Worm (Caenorhabditis elegans) whole organism, L1 larva: ENCODE results near the gene efhc-1.

Experiments used
- C16A3.4 ChIP-seq: fragments of 150-350 bp; optimal IDR thresholded peaks from 2 replicates; lab custom pipeline; 2014; ENCODE audit warnings: missing biosample characterization, missing genetic modification characterization
- C34B4.2 ChIP-seq: sonication (generic microtip); optimal IDR thresholded peaks from 2 replicates; lab custom pipeline; 2017; ENCODE audit warnings: mild to moderate bottlenecking, missing genetic modification characterization, missing compliant biosample characterization
- F16B12.6 ChIP-seq: fragments of 150-350 bp; optimal IDR thresholded peaks from 2 replicates; lab custom pipeline; 2014; ENCODE audit warnings: missing biosample characterization, missing genetic modification characterization
- alr-1 ChIP-seq: fragments of 200-800 bp; sonication (Bioruptor generic); optimal IDR thresholded peaks from 2 replicates; lab custom pipeline; 2018; ENCODE audit warnings: borderline replicate concordance, mild to moderate bottlenecking, missing genetic modification characterization, missing compliant biosample characterization
- aly-2 ChIP-seq: fragments of 150-350 bp; optimal IDR thresholded peaks from 2 replicates; lab custom pipeline; 2014; ENCODE audit warnings: missing biosample characterization, missing genetic modification characterization
- ama-1 ChIP-seq: fragments of 150-350 bp; optimal IDR thresholded peaks from 2 replicates; lab custom pipeline; 2014
- blmp-1 ChIP-seq: fragments of 150-350 bp; optimal IDR thresholded peaks from 2 replicates; lab custom pipeline; 2014; ENCODE audit warnings: missing biosample characterization, missing genetic modification characterization
- ceh-63 ChIP-seq: fragments of 200-800 bp; sonication (Bioruptor generic); optimal IDR thresholded peaks from 2 replicates; lab custom pipeline; 2018; ENCODE audit warnings: mild to moderate bottlenecking, missing genetic modification characterization, missing compliant biosample characterization
- ceh-90 ChIP-seq: sonication (generic microtip); optimal IDR thresholded peaks from 2 replicates; lab custom pipeline; 2016; ENCODE audit warnings: missing genetic modification characterization, missing compliant biosample characterization
- dpl-1 ChIP-seq, 3 experiments: fragments of 150-350 bp in 2 of 3; sonication (generic microtip) in 1 of 3; optimal IDR thresholded peaks; 2 replicates each; lab custom pipeline; 2014 to 2017; ENCODE audit warnings: missing biosample characterization in 3 of 3, missing genetic modification characterization in 3 of 3, missing genetic modification reagents in 3 of 3
- dsc-1 ChIP-seq: sonication (generic microtip); optimal IDR thresholded peaks from 2 replicates; lab custom pipeline; 2016; ENCODE audit warnings: mild to moderate bottlenecking, missing genetic modification characterization, missing compliant biosample characterization
- efl-1 ChIP-seq, 4 experiments: fragments of 150-350 bp; optimal IDR thresholded peaks in 3 of 4; peaks in 1 of 4; 1 replicate in 1 of 4; 2 replicates in 3 of 4; lab custom pipeline; 2014; ENCODE audit warnings: missing biosample characterization in 2 of 4, missing genetic modification characterization in 2 of 4, missing genetic modification reagents in 2 of 4
- efl-3 ChIP-seq: fragments of 200-800 bp; sonication (Bioruptor generic); optimal IDR thresholded peaks from 2 replicates; lab custom pipeline; 2018; ENCODE audit warnings: mild to moderate bottlenecking, missing genetic modification characterization, missing compliant biosample characterization
- egl-13 ChIP-seq: sonication (generic microtip); optimal IDR thresholded peaks from 2 replicates; lab custom pipeline; 2016; ENCODE audit warnings: missing genotype, missing genetic modification reagents, missing genetic modification characterization, missing compliant biosample characterization
- egl-27 ChIP-seq, 2 experiments: fragments of 150-350 bp in 1 of 2; sonication (generic microtip); optimal IDR thresholded peaks; 3 replicates each; lab custom pipeline; 2017 to 2018; ENCODE audit warnings: missing biosample characterization in 2 of 2, missing genetic modification characterization in 2 of 2, missing genetic modification reagents in 2 of 2
- elt-2 ChIP-seq: sonication (generic microtip); optimal IDR thresholded peaks from 2 replicates; lab custom pipeline; 2016; ENCODE audit warnings: missing genetic modification characterization, mild to moderate bottlenecking, inconsistent platforms, missing compliant biosample characterization, missing genetic modification reagents
- elt-3 ChIP-seq, 6 experiments: fragments of 150-350 bp in 1 of 6; sonication (generic microtip); optimal IDR thresholded peaks; 2 replicates each; lab custom pipeline; 2017 to 2018; ENCODE audit warnings: missing biosample characterization in 6 of 6, missing genetic modification characterization in 6 of 6, inconsistent platforms in 1 of 6
- fkh-10 ChIP-seq: sonication (generic microtip); optimal IDR thresholded peaks from 2 replicates; lab custom pipeline; 2017; ENCODE audit warnings: missing biosample characterization, missing genetic modification reagents, missing genetic modification characterization
- fos-1 ChIP-seq: fragments of 150-350 bp; optimal IDR thresholded peaks from 2 replicates; lab custom pipeline; 2014; ENCODE audit warnings: missing biosample characterization, missing genetic modification characterization
- hlh-17 ChIP-seq: fragments of 200-800 bp; sonication (Bioruptor generic); optimal IDR thresholded peaks from 2 replicates; lab custom pipeline; 2018; ENCODE audit warnings: missing genetic modification characterization, mild to moderate bottlenecking, missing compliant biosample characterization, moderate library complexity, borderline replicate concordance
- hlh-4 ChIP-seq: sonication (generic microtip); optimal IDR thresholded peaks from 2 replicates; lab custom pipeline; 2016; ENCODE audit warnings: mild to moderate bottlenecking, missing genetic modification characterization, missing compliant biosample characterization
- hpl-2 ChIP-seq: fragments of 150-350 bp; optimal IDR thresholded peaks from 2 replicates; lab custom pipeline; 2014; ENCODE audit warnings: missing biosample characterization, missing genetic modification reagents, missing genetic modification characterization
- isw-1 ChIP-seq: fragments of 200-800 bp; sonication (Bioruptor generic); IDR thresholded peaks from 2 replicates; pipeline ENCODE4 v1.3.6; 2022; ENCODE audit warnings: missing genetic modification characterization, missing compliant biosample characterization
- lin-13 ChIP-seq: fragments of 150-350 bp; optimal IDR thresholded peaks from 2 replicates; lab custom pipeline; 2014; ENCODE audit warnings: missing biosample characterization, missing genetic modification reagents, missing genetic modification characterization
- lin-14 ChIP-seq: fragments of 200-800 bp; sonication (Bioruptor generic); optimal IDR thresholded peaks from 2 replicates; lab custom pipeline; 2018; ENCODE audit warnings: mild to moderate bottlenecking, missing genetic modification characterization, moderate library complexity, missing compliant biosample characterization
- lin-15B ChIP-seq: fragments of 150-350 bp; sonication (generic microtip); optimal IDR thresholded peaks from 3 replicates; lab custom pipeline; 2014; ENCODE audit warnings: missing biosample characterization, missing genetic modification characterization
- lin-39 ChIP-seq: fragments of 150-350 bp; optimal IDR thresholded peaks from 2 replicates; lab custom pipeline; 2014; ENCODE audit warnings: missing biosample characterization, missing genetic modification reagents, missing genetic modification characterization
- lsy-2 ChIP-seq, 2 experiments: fragments of 150-350 bp; optimal IDR thresholded peaks; 2 replicates each; lab custom pipeline; 2014; ENCODE audit warnings: missing biosample characterization in 2 of 2, missing genetic modification characterization in 2 of 2
- mab-9 ChIP-seq: fragments of 200-800 bp; sonication (Bioruptor generic); IDR thresholded peaks from 2 replicates; pipeline ENCODE4 v1.3.6; 2022; ENCODE audit warnings: missing genetic modification reagents, missing genetic modification characterization, missing compliant biosample characterization
- mdl-1 ChIP-seq, 2 experiments: fragments of 150-350 bp; optimal IDR thresholded peaks; 2 replicates each; lab custom pipeline; 2014 to 2017; ENCODE audit warnings: missing biosample characterization in 2 of 2, missing genetic modification characterization in 2 of 2, inconsistent platforms in 1 of 2
- mef-2 ChIP-seq: fragments of 150-350 bp; optimal IDR thresholded peaks from 2 replicates; lab custom pipeline; 2014; ENCODE audit warnings: missing biosample characterization, missing genetic modification characterization
- nhr-11 ChIP-seq: fragments of 150-350 bp; optimal IDR thresholded peaks from 2 replicates; lab custom pipeline; 2014; ENCODE audit warnings: missing biosample characterization, missing genetic modification characterization
- nhr-12 ChIP-seq: sonication (generic microtip); optimal IDR thresholded peaks from 2 replicates; lab custom pipeline; 2017; ENCODE audit warnings: missing biosample characterization, missing genetic modification characterization
- nhr-19 ChIP-seq: fragments of 200-800 bp; sonication (Bioruptor generic); conservative IDR thresholded peaks from 2 replicates; pipeline ENCODE4 v1.3.6; 2022; ENCODE audit warnings: missing genetic modification characterization, missing compliant biosample characterization
- nhr-20 ChIP-seq: sonication (generic microtip); optimal IDR thresholded peaks from 2 replicates; lab custom pipeline; 2016; ENCODE audit warnings: mild to moderate bottlenecking, missing genetic modification characterization, missing compliant biosample characterization
- nhr-237 ChIP-seq: fragments of 150-350 bp; optimal IDR thresholded peaks from 2 replicates; lab custom pipeline; 2014; ENCODE audit warnings: missing biosample characterization, missing genetic modification characterization
- nhr-71 ChIP-seq: sonication (generic microtip); optimal IDR thresholded peaks from 2 replicates; lab custom pipeline; 2016; ENCODE audit warnings: mild to moderate bottlenecking, missing genetic modification characterization, moderate library complexity, missing compliant biosample characterization
- nhr-84 ChIP-seq: sonication (generic microtip); optimal IDR thresholded peaks from 2 replicates; lab custom pipeline; 2017; ENCODE audit warnings: missing biosample characterization, missing genetic modification characterization
- nhr-85 ChIP-seq: sonication (generic microtip); peaks from one replicate; lab custom pipeline; 2016; ENCODE audit warnings: missing genetic modification characterization, inconsistent platforms, missing compliant biosample characterization
- nhr-90 ChIP-seq: sonication (generic microtip); optimal IDR thresholded peaks from 2 replicates; lab custom pipeline; 2016; ENCODE audit warnings: mild to moderate bottlenecking, missing genetic modification characterization, missing compliant biosample characterization; ENCODE audit not compliant: poor library complexity
- snu-23 ChIP-seq: sonication (generic microtip); optimal IDR thresholded peaks from 2 replicates; lab custom pipeline; 2016; ENCODE audit warnings: missing genetic modification characterization, missing compliant biosample characterization
- sox-4 ChIP-seq: sonication (generic microtip); optimal IDR thresholded peaks from 2 replicates; lab custom pipeline; 2016; ENCODE audit warnings: missing genetic modification characterization, missing compliant biosample characterization
- swsn-7 ChIP-seq: sonication (generic microtip); optimal IDR thresholded peaks from 2 replicates; lab custom pipeline; 2016; ENCODE audit warnings: missing genetic modification characterization, missing compliant biosample characterization
- tbx-2 ChIP-seq: sonication (generic microtip); optimal IDR thresholded peaks from 2 replicates; lab custom pipeline; 2016; ENCODE audit warnings: missing genetic modification characterization, missing compliant biosample characterization
- unc-130 ChIP-seq: fragments of 150-350 bp; optimal IDR thresholded peaks from 2 replicates; lab custom pipeline; 2017; ENCODE audit warnings: missing biosample characterization, missing genetic modification characterization, inconsistent platforms
- xbp-1 ChIP-seq: sonication (generic microtip); optimal IDR thresholded peaks from 2 replicates; lab custom pipeline; 2016; ENCODE audit warnings: missing genetic modification characterization, missing compliant biosample characterization
- zip-4 ChIP-seq: fragments of 200-800 bp; sonication (Bioruptor generic); optimal IDR thresholded peaks from 2 replicates; lab custom pipeline; 2018; ENCODE audit warnings: mild to moderate bottlenecking, missing genetic modification characterization, moderate library complexity, missing compliant biosample characterization
- ztf-4 ChIP-seq: fragments of 150-350 bp; optimal IDR thresholded peaks from 2 replicates; lab custom pipeline; 2014; ENCODE audit warnings: missing biosample characterization, missing genetic modification characterization

The efhc-1 gene

ce11 chrX:10327323-10328022 lies 30.7 kb upstream of the efhc-1 start, which contains the start of gene acl-5:
TSS of gene acl-5 (minus strand) at chrX:10327456.
- TF ChIP-seq snu-23 (GFP tag; lab: Kevin White, UChicago) (peak; percentile 9), lin-15B (tag; lab: Kevin White, UChicago) (no peak), lsy-2 (tag; optimal IDR thresholded peaks at IDR 0.05; lab: Kevin White, UChicago) (no peak), efl-1 (optimal IDR thresholded peaks at IDR 0.05; lab: Kevin White, UChicago) (no peak), efl-1 (GFP tag; optimal IDR thresholded peaks at IDR 0.05 in 1 of 2; lab: Kevin White, UChicago) (peak in 1 of 2 experiments; percentile 70), swsn-7 (tag; lab: Kevin White, UChicago) (no peak), egl-13 (tag; lab: Kevin White, UChicago) (no peak), C34B4.2 (no peak), lin-14 (GFP tag; lab: Kevin White, UChicago) (no peak), tbx-2 (tag; lab: Kevin White, UChicago) (no peak), hlh-4 (no peak), elt-2 (tag; lab: Kevin White, UChicago) (peak; percentile 33), elt-3 (tag; optimal IDR thresholded peaks at IDR 0.05; lab: Kevin White, UChicago) (peak in 2 of 6 experiments; percentile 1 to 76), xbp-1 (tag; lab: Kevin White, UChicago) (no peak), lin-13 (GFP tag; lab: Kevin White, UChicago) (no peak), nhr-90 (tag; lab: Kevin White, UChicago) (no peak), nhr-71 (tag; lab: Kevin White, UChicago) (peak; percentile 17), hpl-2 (no peak), nhr-19 (0 out of 2 replicates have a peak, but pooled peaks have one; percentile 15), nhr-237 (tag; lab: Kevin White, UChicago) (no peak), ceh-63 (no peak), fos-1 (tag; lab: Kevin White, UChicago) (no peak), mef-2 (tag; lab: Kevin White, UChicago) (no peak), nhr-85 (tag; lab: Kevin White, UChicago) (peak; percentile 59), nhr-84 (tag; lab: Kevin White, UChicago) (no peak), isw-1 (GFP tag; lab: Robert Waterston, UW) (no peak), lin-39 (tag; lab: Kevin White, UChicago) (no peak), efl-3 (GFP tag; lab: Kevin White, UChicago) (no peak), dpl-1 (GFP tag; optimal IDR thresholded peaks at IDR 0.05; lab: Kevin White, UChicago) (no peak), nhr-11 (tag; lab: Kevin White, UChicago) (no peak), ceh-90 (tag; lab: Kevin White, UChicago) (no peak), nhr-12 (no peak), mdl-1 (tag; optimal IDR thresholded peaks at IDR 0.05; lab: Kevin White, UChicago) (no peak), nhr-20 (tag; lab: Kevin White, UChicago) (peak; percentile 10), dsc-1 (tag; lab: Kevin White, UChicago) (no peak), blmp-1 (tag; lab: Kevin White, UChicago) (peak; percentile 84)
- TF ChIP-seq, all 84 proteins: peak for 9

ce11 chrX:10332035-10332614 lies 26.1 kb upstream of the efhc-1 start:
- TF ChIP-seq lsy-2 (tag; optimal IDR thresholded peaks at IDR 0.05; lab: Kevin White, UChicago) (peak in 1 of 2 experiments; percentile 24), nhr-20 (tag; lab: Kevin White, UChicago) (peak; percentile 65), unc-130 (tag; lab: Kevin White, UChicago) (peak; percentile 5), C16A3.4 (no peak), lin-15B (tag; lab: Kevin White, UChicago) (no peak), alr-1 (tag; lab: Kevin White, UChicago) (no peak), mab-9 (no peak), F16B12.6 (tag; lab: Kevin White, UChicago) (no peak), sox-4 (no peak), aly-2 (tag; lab: Kevin White, UChicago) (no peak), fkh-10 (GFP tag; lab: Kevin White, UChicago) (no peak), ama-1 (lab: Kevin White, UChicago) (no peak), elt-3 (tag; optimal IDR thresholded peaks at IDR 0.05; lab: Kevin White, UChicago) (peak in 2 of 6 experiments; percentile 4 to 71), nhr-71 (tag; lab: Kevin White, UChicago) (peak; percentile 74), elt-2 (tag; lab: Kevin White, UChicago) (peak; percentile 47), ztf-4 (no peak), hlh-17 (GFP tag; lab: Kevin White, UChicago) (no peak), xbp-1 (tag; lab: Kevin White, UChicago) (no peak), ceh-63 (no peak), lin-14 (GFP tag; lab: Kevin White, UChicago) (peak; percentile 84), tbx-2 (tag; lab: Kevin White, UChicago) (peak; percentile 39), egl-27 (tag; optimal IDR thresholded peaks at IDR 0.05; lab: Kevin White, UChicago) (peak; percentile 21 to 55), zip-4 (GFP tag; lab: Kevin White, UChicago) (no peak)
